Fruit fly (Drosophila melanogaster) whole organism, embryonic: ENCODE data around the gene CG9886.
A peak's percentile ranks its signal among the peaks of the same experiment; 100 is the strongest.

Experiments used
- B-H1 ChIP-seq: fragments of 200-800 bp; sonication (Bioruptor generic); IDR thresholded peaks from 3 replicates; pipeline ENCODE4 v1.3.6; 2022; ENCODE audit warnings: missing biosample characterization, missing genetic modification characterization
- B-H2 ChIP-seq: fragments of 200-800 bp; sonication (Bioruptor generic); optimal IDR thresholded peaks from 2 replicates; lab custom pipeline; 2018; ENCODE audit warnings: missing biosample characterization, mild to moderate bottlenecking, missing genetic modification characterization
- CG11695 ChIP-seq: fragments of 200-800 bp; sonication (Bioruptor generic); IDR thresholded peaks from 3 replicates; pipeline ENCODE4 v1.3.6; 2022; ENCODE audit warnings: missing biosample characterization, missing genetic modification characterization
- CG15011 ChIP-seq: fragments of 200-800 bp; sonication (Bioruptor generic); optimal IDR thresholded peaks from 3 replicates; lab custom pipeline; 2018; ENCODE audit warnings: missing biosample characterization, mild to moderate bottlenecking, missing genetic modification characterization
- CG17385 ChIP-seq: fragments of 200-800 bp; sonication (Bioruptor generic); optimal IDR thresholded peaks from 3 replicates; lab custom pipeline; 2018; ENCODE audit warnings: missing biosample characterization, mild to moderate bottlenecking, missing genetic modification characterization
- CG1832 ChIP-seq: fragments of 200-800 bp; sonication (Bioruptor generic); optimal IDR thresholded peaks from 2 replicates; lab custom pipeline; 2017; ENCODE audit warnings: missing biosample characterization, mild to moderate bottlenecking, missing genetic modification characterization, inconsistent platforms
- CG32532 ChIP-seq: fragments of 200-800 bp; sonication (Bioruptor generic); IDR thresholded peaks from 2 replicates; pipeline ENCODE4 v1.3.6; 2022; ENCODE audit warnings: missing biosample characterization, missing genetic modification characterization
- CG32767 ChIP-seq: fragments of 200-800 bp; sonication (Bioruptor generic); IDR thresholded peaks from 2 replicates; pipeline ENCODE4 v1.3.6; 2022; ENCODE audit warnings: missing biosample characterization, missing genetic modification characterization
- CG4360 ChIP-seq: fragments of 200-800 bp; sonication (Bioruptor generic); IDR thresholded peaks from 2 replicates; pipeline ENCODE4 v1.3.6; 2022; ENCODE audit warnings: missing biosample characterization, missing genetic modification characterization
- CG6854 ChIP-seq: fragments of 200-800 bp; sonication (Bioruptor generic); optimal IDR thresholded peaks from 3 replicates; lab custom pipeline; 2017; ENCODE audit warnings: missing biosample characterization, mild to moderate bottlenecking, missing genetic modification characterization
- CG8281 ChIP-seq: fragments of 200-800 bp; sonication (Bioruptor generic); optimal IDR thresholded peaks from 2 replicates; lab custom pipeline; 2018; ENCODE audit warnings: missing biosample characterization, mild to moderate bottlenecking, missing genetic modification characterization, moderate library complexity
- CG8388 ChIP-seq: fragments of 200-800 bp; sonication (Bioruptor generic); optimal IDR thresholded peaks from 2 replicates; lab custom pipeline; 2019; ENCODE audit warnings: missing biosample characterization, mild to moderate bottlenecking, missing genetic modification characterization, moderate library complexity
- CoRest ChIP-seq: fragments of 200-800 bp; sonication (Bioruptor generic); optimal IDR thresholded peaks from 3 replicates; lab custom pipeline; 2018; ENCODE audit warnings: missing biosample characterization, mild to moderate bottlenecking, missing genetic modification characterization, moderate library complexity
- CrebB ChIP-seq: fragments of 200-800 bp; sonication (Bioruptor generic); optimal IDR thresholded peaks from 3 replicates; lab custom pipeline; 2018; ENCODE audit warnings: missing biosample characterization, mild to moderate bottlenecking, missing genetic modification characterization
- Deaf1 ChIP-seq: fragments of 200-800 bp; optimal IDR thresholded peaks from 3 replicates; lab custom pipeline; 2019; ENCODE audit warnings: missing biosample characterization, mild to moderate bottlenecking, missing genetic modification characterization, moderate library complexity
- Doc3 ChIP-seq: fragments of 200-800 bp; sonication (Bioruptor generic); IDR thresholded peaks from 3 replicates; pipeline ENCODE4 v1.3.6; 2022; ENCODE audit warnings: missing biosample characterization, missing genetic modification characterization; ENCODE audit not compliant: partially characterized antibody
- Ets97D ChIP-seq: fragments of 200-800 bp; sonication (Bioruptor generic); optimal IDR thresholded peaks from 3 replicates; lab custom pipeline; 2016; ENCODE audit warnings: missing biosample characterization, missing genetic modification characterization
- Gsc ChIP-seq: fragments of 200-800 bp; sonication (Bioruptor generic); IDR thresholded peaks from 2 replicates; pipeline ENCODE4 v1.3.6; 2022; ENCODE audit warnings: missing biosample characterization, missing genetic modification characterization
- H2.0 ChIP-seq: fragments of 200-800 bp; sonication (Bioruptor generic); IDR thresholded peaks from 2 replicates; pipeline ENCODE4 v1.3.6; 2022; ENCODE audit warnings: missing biosample characterization, missing genetic modification characterization
- Hmx ChIP-seq: fragments of 200-800 bp; sonication (Bioruptor generic); optimal IDR thresholded peaks from 2 replicates; lab custom pipeline; 2016; ENCODE audit warnings: missing biosample characterization, missing genetic modification characterization
- Hr78 ChIP-seq, 2 experiments: fragments of 200-800 bp in 1 of 2; fragments of >200 bp in 1 of 2; sonication (Bioruptor generic) in 1 of 2; optimal IDR thresholded peaks; 2 replicates each; lab custom pipeline; 2017 to 2019; ENCODE audit warnings: missing biosample characterization in 2 of 2, missing genetic modification characterization in 2 of 2, mild to moderate bottlenecking in 1 of 2, moderate library complexity in 1 of 2
- Mad ChIP-seq: fragments of 200-800 bp; sonication (Bioruptor generic); optimal IDR thresholded peaks from 2 replicates; lab custom pipeline; 2016; ENCODE audit warnings: missing biosample characterization, missing genetic modification characterization
- Myb ChIP-seq: fragments of 200-800 bp; sonication (Bioruptor generic); optimal IDR thresholded peaks from 2 replicates; lab custom pipeline; 2016; ENCODE audit warnings: missing biosample characterization, missing genetic modification characterization
- NFAT ChIP-seq: fragments of 200-800 bp; sonication (Bioruptor generic); IDR thresholded peaks from 2 replicates; pipeline ENCODE4 v1.3.6; 2022; ENCODE audit warnings: missing biosample characterization, missing genetic modification characterization
- NK7.1 ChIP-seq: fragments of 200-800 bp; sonication (Bioruptor generic); optimal IDR thresholded peaks from 3 replicates; lab custom pipeline; 2016; ENCODE audit warnings: missing biosample characterization, missing genetic modification characterization
- PHDP ChIP-seq: fragments of 200-800 bp; sonication (Bioruptor generic); optimal IDR thresholded peaks from 3 replicates; lab custom pipeline; 2018; ENCODE audit warnings: missing biosample characterization, mild to moderate bottlenecking, missing genetic modification characterization, moderate library complexity
- Scr ChIP-seq: fragments of 200-800 bp; sonication (Bioruptor generic); IDR thresholded peaks from 2 replicates; pipeline ENCODE4 v1.3.6; 2022; ENCODE audit warnings: missing biosample characterization, missing genetic modification characterization; ENCODE audit not compliant: partially characterized antibody
- Sox100B ChIP-seq: fragments of 200-800 bp; sonication (Bioruptor generic); optimal IDR thresholded peaks from 3 replicates; lab custom pipeline; 2018; ENCODE audit warnings: missing biosample characterization, mild to moderate bottlenecking, missing genetic modification characterization
- aop ChIP-seq: fragments of 200-800 bp; sonication (Bioruptor generic); IDR thresholded peaks from 2 replicates; pipeline ENCODE4 v1.3.6; 2022; ENCODE audit warnings: missing biosample characterization, missing genetic modification characterization
- chm ChIP-seq: fragments of 200-800 bp; sonication (Bioruptor generic); IDR thresholded peaks from 2 replicates; pipeline ENCODE4 v1.3.6; 2022; ENCODE audit warnings: missing biosample characterization, missing genetic modification characterization
- da ChIP-seq: fragments of 200-800 bp; sonication (Bioruptor generic); optimal IDR thresholded peaks from 2 replicates; lab custom pipeline; 2016; ENCODE audit warnings: missing biosample characterization, missing genetic modification characterization
- dysf ChIP-seq: fragments of 200-800 bp; sonication (Bioruptor generic); IDR thresholded peaks from 3 replicates; pipeline ENCODE4 v1.3.6; 2022; ENCODE audit warnings: missing biosample characterization, missing genetic modification characterization
- eve ChIP-seq, 2 experiments: fragments of >200 bp; optimal IDR thresholded peaks; 2 replicates each; lab custom pipeline; 2017; ENCODE audit warnings: missing biosample characterization in 2 of 2, missing genetic modification characterization in 2 of 2
- fd102C ChIP-seq: fragments of 200-800 bp; sonication (Bioruptor generic); optimal IDR thresholded peaks from 2 replicates; lab custom pipeline; 2018; ENCODE audit warnings: missing biosample characterization, mild to moderate bottlenecking, missing genetic modification characterization, moderate library complexity
- fd3F ChIP-seq: fragments of 200-800 bp; sonication (Bioruptor generic); optimal IDR thresholded peaks from 2 replicates; lab custom pipeline; 2018; ENCODE audit warnings: missing biosample characterization, mild to moderate bottlenecking, missing genetic modification characterization, moderate library complexity
- hkb ChIP-seq, 2 experiments: fragments of 200-800 bp in 1 of 2; fragments of >200 bp in 1 of 2; sonication (Bioruptor generic) in 1 of 2; IDR thresholded peaks in 1 of 2; optimal IDR thresholded peaks in 1 of 2; 2 replicates each; pipeline versions ENCODE4 v1.3.6 to Lab custom; 2017 to 2022; ENCODE audit warnings: missing biosample characterization in 1 of 2, missing genetic modification characterization in 1 of 2
- jumu ChIP-seq: fragments of 200-800 bp; sonication (Bioruptor generic); optimal IDR thresholded peaks from 3 replicates; lab custom pipeline; 2016; ENCODE audit warnings: missing biosample characterization, missing genetic modification characterization
- ken ChIP-seq: fragments of 200-800 bp; sonication (Bioruptor generic); IDR thresholded peaks from 3 replicates; pipeline ENCODE4 v1.3.6; 2022; ENCODE audit warnings: missing biosample characterization, missing genetic modification characterization
- luna ChIP-seq: fragments of 200-800 bp; sonication (Bioruptor generic); optimal IDR thresholded peaks from 2 replicates; lab custom pipeline; 2016; ENCODE audit warnings: missing biosample characterization, missing genetic modification characterization
- nom ChIP-seq: fragments of 200-800 bp; sonication (Bioruptor generic); optimal IDR thresholded peaks from 2 replicates; lab custom pipeline; 2017; ENCODE audit warnings: missing biosample characterization, missing genetic modification characterization, mild to moderate bottlenecking, moderate library complexity, missing genetic modification reagents
- pfk ChIP-seq: fragments of 200-800 bp; sonication (Bioruptor generic); optimal IDR thresholded peaks from 2 replicates; lab custom pipeline; 2018; ENCODE audit warnings: missing biosample characterization, mild to moderate bottlenecking, missing genetic modification characterization, moderate library complexity
- pho ChIP-seq: fragments of 200-800 bp; sonication (Bioruptor generic); optimal IDR thresholded peaks from 2 replicates; lab custom pipeline; 2016; ENCODE audit warnings: missing biosample characterization, missing genetic modification characterization
- rib ChIP-seq: fragments of 200-800 bp; sonication (Bioruptor generic); IDR thresholded peaks from 2 replicates; pipeline ENCODE4 v1.3.6; 2022; ENCODE audit warnings: missing biosample characterization, missing genetic modification characterization
- row ChIP-seq: fragments of 200-800 bp; sonication (Bioruptor generic); IDR thresholded peaks from 3 replicates; pipeline ENCODE4 v1.3.6; 2022; ENCODE audit warnings: missing biosample characterization, missing genetic modification characterization
- sima ChIP-seq: fragments of 200-800 bp; sonication (Bioruptor generic); optimal IDR thresholded peaks from 2 replicates; lab custom pipeline; 2016; ENCODE audit warnings: missing biosample characterization, missing genetic modification characterization
- stc ChIP-seq: fragments of 200-800 bp; sonication (Bioruptor generic); IDR thresholded peaks from 2 replicates; pipeline ENCODE4 v1.3.6; 2022; ENCODE audit warnings: missing biosample characterization, missing genetic modification characterization
- stwl ChIP-seq: fragments of 200-800 bp; sonication (Bioruptor generic); optimal IDR thresholded peaks from 3 replicates; lab custom pipeline; 2018; ENCODE audit warnings: missing biosample characterization, mild to moderate bottlenecking, missing genetic modification characterization, moderate library complexity
- trem ChIP-seq: fragments of 200-800 bp; optimal IDR thresholded peaks from 3 replicates; lab custom pipeline; 2019; ENCODE audit warnings: missing biosample characterization, mild to moderate bottlenecking, missing genetic modification characterization, moderate library complexity
- tx ChIP-seq: fragments of 200-800 bp; sonication (Bioruptor generic); optimal IDR thresholded peaks from 2 replicates; lab custom pipeline; 2016; ENCODE audit warnings: missing biosample characterization, missing genetic modification characterization
- zen2 ChIP-seq: fragments of 200-800 bp; sonication (Bioruptor generic); IDR thresholded peaks from 3 replicates; pipeline ENCODE4 v1.3.6; 2022; ENCODE audit warnings: missing biosample characterization, missing genetic modification characterization; ENCODE audit not compliant: partially characterized antibody
- zf30C ChIP-seq: fragments of 200-800 bp; sonication (Bioruptor generic); optimal IDR thresholded peaks from 3 replicates; lab custom pipeline; 2018; ENCODE audit warnings: missing biosample characterization, mild to moderate bottlenecking, missing genetic modification characterization

Gene CG9886

dm6 chr2L:2420490-2420889, at the start of gene CG9886 (continued):
- TF ChIP-seq pfk (GFP tag; lab: Kevin White, UChicago) (no peak), luna (GFP tag; lab: Kevin White, UChicago) (no peak), pho (GFP tag; lab: Kevin White, UChicago) (no peak), CG4360 (no peak), trem (tag; lab: Kevin White, UChicago) (peak; percentile 82), fd3F (GFP tag; lab: Kevin White, UChicago) (peak; percentile 35), CG6854 (peak; percentile 22), da (GFP tag; lab: Kevin White, UChicago) (no peak), zf30C (GFP tag; lab: Kevin White, UChicago) (no peak), CrebB (tag; lab: Kevin White, UChicago) (no peak), Mad (peak; percentile 50), Ets97D (GFP tag; lab: Kevin White, UChicago) (peak; percentile 23), CG32532 (GFP tag; lab: Robert Waterston, UW) (peak; percentile 70), CG17385 (peak; percentile 45), Scr (GFP tag; lab: Robert Waterston, UW) (no peak), CG32767 (GFP tag; lab: Robert Waterston, UW) (peak; percentile 54; the same call in 1 of the 2 replicates), Deaf1 (tag; lab: Kevin White, UChicago) (peak; percentile 44), B-H2 (GFP tag; lab: Kevin White, UChicago) (peak; percentile 49), stc (0 out of 2 replicates have a peak, but pooled peaks have one; percentile 27), aop (GFP tag; lab: Robert Waterston, UW) (no peak), CG8388 (GFP tag; lab: Kevin White, UChicago) (peak; percentile 79), chm (GFP tag; lab: Robert Waterston, UW) (no peak), PHDP (tag; lab: Kevin White, UChicago) (peak; percentile 83), sima (GFP tag; lab: Kevin White, UChicago) (no peak), eve (GFP tag; optimal IDR thresholded peaks at IDR 0.05; lab: Kevin White, UChicago) (no peak), CG15011 (GFP tag; lab: Kevin White, UChicago) (peak; percentile 6), tx (GFP tag; lab: Kevin White, UChicago) (no peak), Gsc (no peak), fd102C (GFP tag; lab: Kevin White, UChicago) (no peak), nom (GFP tag; lab: Kevin White, UChicago) (no peak), Sox100B (GFP tag; lab: Kevin White, UChicago) (peak; percentile 39), CG11695 (0 out of 3 replicates have a peak, but pooled peaks have one; percentile 63), NK7.1 (GFP tag; lab: Kevin White, UChicago) (no peak), Hmx (no peak), dysf (no peak), CG1832 (no peak), Myb (peak; percentile 44), jumu (GFP tag; lab: Kevin White, UChicago) (no peak), row (GFP tag; lab: Robert Waterston, UW) (peak; percentile 85), H2.0 (GFP tag; lab: Robert Waterston, UW) (peak; percentile 41; the same call in 1 of the 2 replicates), CoRest (tag; lab: Kevin White, UChicago) (peak; percentile 82), zen2 (GFP tag; lab: Robert Waterston, UW) (no peak), NFAT (GFP tag; lab: Robert Waterston, UW) (no peak), ken (GFP tag; lab: Robert Waterston, UW) (no peak; the same call in 2 of the 3 replicates), B-H1 (GFP tag; lab: Robert Waterston, UW) (peak; percentile 12; the same call in 1 of the 3 replicates), CG8281 (tag; lab: Kevin White, UChicago) (no peak), stwl (tag; lab: Kevin White, UChicago) (peak; percentile 89), hkb (optimal IDR thresholded peaks at IDR 0.05; lab: Kevin White, UChicago) (no peak), hkb (GFP tag; IDR thresholded peaks at IDR 0.05; lab: Robert Waterston, UW) (peak; percentile 68), Hr78 (GFP tag; optimal IDR thresholded peaks at IDR 0.05; lab: Kevin White, UChicago) (no peak), Doc3 (no peak), rib (GFP tag; lab: Robert Waterston, UW) (no peak)
